Fruit fly (Drosophila melanogaster) whole organism, embryonic: ENCODE data around the gene Rpn9.

Source experiments
- B-H2 ChIP-seq: fragments of 200-800 bp; sonication (Bioruptor generic); optimal IDR thresholded peaks from 2 replicates; lab custom pipeline; 2018; ENCODE audit warnings: missing biosample characterization, mild to moderate bottlenecking, missing genetic modification characterization
- Bteb2 ChIP-seq: fragments of 200-800 bp; sonication (Bioruptor generic); optimal IDR thresholded peaks from 2 replicates; lab custom pipeline; 2016; ENCODE audit warnings: missing biosample characterization, missing genetic modification characterization
- CG11247 ChIP-seq: fragments of 200-800 bp; sonication (Bioruptor generic); IDR thresholded peaks from 2 replicates; pipeline ENCODE4 v1.3.6; 2022; ENCODE audit warnings: missing biosample characterization, missing genetic modification characterization
- CG12236 ChIP-seq: fragments of 200-800 bp; sonication (Bioruptor generic); optimal IDR thresholded peaks from 2 replicates; lab custom pipeline; 2016; ENCODE audit warnings: missing biosample characterization, missing genetic modification characterization
- CG12391 ChIP-seq: fragments of 200-800 bp; sonication (Bioruptor generic); optimal IDR thresholded peaks from 3 replicates; lab custom pipeline; 2018; ENCODE audit warnings: missing biosample characterization, mild to moderate bottlenecking, missing genetic modification characterization, moderate library complexity
- CG13287 ChIP-seq: fragments of 200-800 bp; sonication (Bioruptor generic); IDR thresholded peaks from 2 replicates; pipeline ENCODE4 v1.3.6; 2022; ENCODE audit warnings: missing biosample characterization, missing genetic modification characterization; ENCODE audit not compliant: partially characterized antibody
- CG14965 ChIP-seq: fragments of 200-800 bp; sonication (Bioruptor generic); optimal IDR thresholded peaks from 2 replicates; lab custom pipeline; 2016; ENCODE audit warnings: missing biosample characterization, missing genetic modification characterization, borderline replicate concordance
- CG17802 ChIP-seq: fragments of 200-800 bp; sonication (Bioruptor generic); optimal IDR thresholded peaks from 2 replicates; lab custom pipeline; 2018; ENCODE audit warnings: missing biosample characterization, mild to moderate bottlenecking, missing genetic modification characterization, moderate library complexity
- CG18476 ChIP-seq: fragments of 200-800 bp; sonication (Bioruptor generic); optimal IDR thresholded peaks from 2 replicates; lab custom pipeline; 2016; ENCODE audit warnings: missing biosample characterization, mild to moderate bottlenecking, missing genetic modification characterization
- CG2678 ChIP-seq: fragments of 200-800 bp; sonication (Bioruptor generic); optimal IDR thresholded peaks from 3 replicates; lab custom pipeline; 2019; ENCODE audit warnings: missing biosample characterization, mild to moderate bottlenecking, missing genetic modification characterization, moderate library complexity
- CG3163 ChIP-seq: fragments of 200-800 bp; sonication (Bioruptor generic); optimal IDR thresholded peaks from 3 replicates; lab custom pipeline; 2016; ENCODE audit warnings: missing biosample characterization, missing genetic modification characterization
- CG42726 ChIP-seq: fragments of 200-800 bp; sonication (Bioruptor generic); IDR thresholded peaks from 2 replicates; pipeline ENCODE4 v1.3.6; 2022; ENCODE audit warnings: missing biosample characterization, missing genetic modification characterization; ENCODE audit not compliant: partially characterized antibody
- CG5953 ChIP-seq: fragments of 200-800 bp; sonication (Bioruptor generic); IDR thresholded peaks from 2 replicates; pipeline ENCODE4 v1.3.6; 2022; ENCODE audit warnings: missing biosample characterization, missing genetic modification characterization
- CG6654 ChIP-seq: fragments of 200-800 bp; sonication (Bioruptor generic); optimal IDR thresholded peaks from 2 replicates; lab custom pipeline; 2017; ENCODE audit warnings: missing biosample characterization, mild to moderate bottlenecking, missing genetic modification characterization
- CG6765 ChIP-seq: fragments of 200-800 bp; sonication (Bioruptor generic); optimal IDR thresholded peaks from 3 replicates; lab custom pipeline; 2017; ENCODE audit warnings: missing biosample characterization, mild to moderate bottlenecking, missing genetic modification characterization
- CG6791 ChIP-seq: fragments of 200-800 bp; sonication (Bioruptor generic); IDR thresholded peaks from 3 replicates; pipeline ENCODE4 v1.3.6; 2022; ENCODE audit warnings: missing biosample characterization, missing genetic modification characterization; ENCODE audit not compliant: partially characterized antibody
- CG6813 ChIP-seq: fragments of 200-800 bp; sonication (Bioruptor generic); optimal IDR thresholded peaks from 2 replicates; lab custom pipeline; 2017; ENCODE audit warnings: missing biosample characterization, missing genetic modification characterization, mild to moderate bottlenecking, moderate library complexity, missing genetic modification reagents
- CG7987 ChIP-seq: fragments of 200-800 bp; sonication (Bioruptor generic); optimal IDR thresholded peaks from 2 replicates; lab custom pipeline; 2018; ENCODE audit warnings: missing biosample characterization, mild to moderate bottlenecking, missing genetic modification characterization, moderate library complexity
- CG8281 ChIP-seq: fragments of 200-800 bp; sonication (Bioruptor generic); optimal IDR thresholded peaks from 2 replicates; lab custom pipeline; 2018; ENCODE audit warnings: missing biosample characterization, mild to moderate bottlenecking, missing genetic modification characterization, moderate library complexity
- CG8478 ChIP-seq: fragments of >200 bp; optimal IDR thresholded peaks from 2 replicates; lab custom pipeline; 2018
- CG8765 ChIP-seq: fragments of 200-800 bp; sonication (Bioruptor generic); IDR thresholded peaks from 2 replicates; pipeline ENCODE4 v1.3.6; 2022; ENCODE audit warnings: missing biosample characterization, missing genetic modification characterization
- Camta ChIP-seq: fragments of 200-800 bp; sonication (Bioruptor generic); optimal IDR thresholded peaks from 2 replicates; lab custom pipeline; 2016; ENCODE audit warnings: missing biosample characterization, missing genetic modification characterization
- Dad ChIP-seq: fragments of 200-800 bp; sonication (Bioruptor generic); optimal IDR thresholded peaks from 3 replicates; lab custom pipeline; 2016; ENCODE audit warnings: missing biosample characterization, missing genetic modification characterization
- Deaf1 ChIP-seq: fragments of 200-800 bp; optimal IDR thresholded peaks from 3 replicates; lab custom pipeline; 2019; ENCODE audit warnings: missing biosample characterization, mild to moderate bottlenecking, missing genetic modification characterization, moderate library complexity
- ERR ChIP-seq: fragments of 200-800 bp; sonication (Bioruptor generic); optimal IDR thresholded peaks from 2 replicates; lab custom pipeline; 2016; ENCODE audit warnings: missing biosample characterization, missing genetic modification characterization
- H2.0 ChIP-seq: fragments of 200-800 bp; sonication (Bioruptor generic); IDR thresholded peaks from 2 replicates; pipeline ENCODE4 v1.3.6; 2022; ENCODE audit warnings: missing biosample characterization, missing genetic modification characterization
- Hmr ChIP-seq: fragments of 200-800 bp; sonication (Bioruptor generic); optimal IDR thresholded peaks from 3 replicates; lab custom pipeline; 2017; ENCODE audit warnings: mild to moderate bottlenecking, missing biosample characterization, missing genetic modification reagents, missing genetic modification characterization
- Kr ChIP-seq: fragments of 200-800 bp; sonication (Bioruptor generic); optimal IDR thresholded peaks from 2 replicates; lab custom pipeline; 2017; ENCODE audit warnings: missing biosample characterization, mild to moderate bottlenecking, missing genetic modification characterization
- MBD-R2 ChIP-seq: fragments of 200-800 bp; sonication (Bioruptor generic); IDR thresholded peaks from 2 replicates; pipeline ENCODE4 v1.3.6; 2022; ENCODE audit warnings: missing biosample characterization, missing genetic modification characterization
- MTF-1 ChIP-seq: fragments of 200-800 bp; sonication (Bioruptor generic); optimal IDR thresholded peaks from 2 replicates; lab custom pipeline; 2018; ENCODE audit warnings: missing biosample characterization, mild to moderate bottlenecking, missing genetic modification characterization, borderline replicate concordance
- Optix ChIP-seq: fragments of 200-800 bp; sonication (Bioruptor generic); IDR thresholded peaks from 3 replicates; pipeline ENCODE4 v1.3.6; 2022; ENCODE audit warnings: missing biosample characterization, missing genetic modification characterization
- Side ChIP-seq: fragments of 200-800 bp; sonication (Bioruptor generic); optimal IDR thresholded peaks from 2 replicates; lab custom pipeline; 2016; ENCODE audit warnings: missing biosample characterization, missing genetic modification characterization
- bcd ChIP-seq: fragments of 200-800 bp; sonication (Bioruptor generic); optimal IDR thresholded peaks from 2 replicates; lab custom pipeline; 2017; ENCODE audit warnings: missing biosample characterization, mild to moderate bottlenecking, missing genetic modification characterization
- dmrt11E ChIP-seq: fragments of 200-800 bp; sonication (Bioruptor generic); optimal IDR thresholded peaks from 3 replicates; lab custom pipeline; 2018; ENCODE audit warnings: missing biosample characterization, mild to moderate bottlenecking, missing genetic modification characterization, moderate library complexity
- emc ChIP-seq: fragments of 200-800 bp; sonication (Bioruptor generic); optimal IDR thresholded peaks from 2 replicates; lab custom pipeline; 2016; ENCODE audit warnings: missing biosample characterization, missing genetic modification characterization
- fd102C ChIP-seq: fragments of 200-800 bp; sonication (Bioruptor generic); optimal IDR thresholded peaks from 2 replicates; lab custom pipeline; 2018; ENCODE audit warnings: missing biosample characterization, mild to moderate bottlenecking, missing genetic modification characterization, moderate library complexity
- fd3F ChIP-seq: fragments of 200-800 bp; sonication (Bioruptor generic); optimal IDR thresholded peaks from 2 replicates; lab custom pipeline; 2018; ENCODE audit warnings: missing biosample characterization, mild to moderate bottlenecking, missing genetic modification characterization, moderate library complexity
- h ChIP-seq: fragments of >200 bp; optimal IDR thresholded peaks from 2 replicates; lab custom pipeline; 2017
- ind ChIP-seq: fragments of 200-800 bp; sonication (Bioruptor generic); optimal IDR thresholded peaks from 3 replicates; lab custom pipeline; 2016; ENCODE audit warnings: missing biosample characterization, missing genetic modification characterization
- kay ChIP-seq: fragments of 200-800 bp; sonication (Bioruptor generic); optimal IDR thresholded peaks from 2 replicates; lab custom pipeline; 2016; ENCODE audit warnings: missing biosample characterization, missing genetic modification characterization
- knrl ChIP-seq: fragments of 200-800 bp; sonication (Bioruptor generic); IDR thresholded peaks from 3 replicates; pipeline ENCODE4 v1.3.6; 2022; ENCODE audit warnings: missing biosample characterization, missing genetic modification characterization; ENCODE audit not compliant: partially characterized antibody
- odd ChIP-seq: fragments of 200-800 bp; sonication (Bioruptor generic); optimal IDR thresholded peaks from 2 replicates; lab custom pipeline; 2017; ENCODE audit warnings: missing biosample characterization, mild to moderate bottlenecking, missing genetic modification characterization
- rib ChIP-seq: fragments of 200-800 bp; sonication (Bioruptor generic); IDR thresholded peaks from 2 replicates; pipeline ENCODE4 v1.3.6; 2022; ENCODE audit warnings: missing biosample characterization, missing genetic modification characterization
- sqz ChIP-seq: fragments of 200-800 bp; sonication (Bioruptor generic); optimal IDR thresholded peaks from 3 replicates; lab custom pipeline; 2018; ENCODE audit warnings: missing biosample characterization, mild to moderate bottlenecking, missing genetic modification characterization
- tio ChIP-seq: fragments of 200-800 bp; sonication (Bioruptor generic); optimal IDR thresholded peaks from 2 replicates; lab custom pipeline; 2017; ENCODE audit warnings: missing biosample characterization, missing genetic modification characterization, inconsistent platforms
- toy ChIP-seq: fragments of 200-800 bp; sonication (Bioruptor generic); IDR thresholded peaks from 2 replicates; pipeline ENCODE4 v1.3.6; 2022; ENCODE audit warnings: missing biosample characterization, missing genetic modification characterization
- trem ChIP-seq: fragments of 200-800 bp; optimal IDR thresholded peaks from 3 replicates; lab custom pipeline; 2019; ENCODE audit warnings: missing biosample characterization, mild to moderate bottlenecking, missing genetic modification characterization, moderate library complexity
- tup ChIP-seq: fragments of 200-800 bp; sonication (Bioruptor generic); optimal IDR thresholded peaks from 2 replicates; lab custom pipeline; 2016; ENCODE audit warnings: missing biosample characterization, mild to moderate bottlenecking, missing genetic modification characterization, moderate library complexity

Gene Rpn9

dm6 chr3R:23782456-23783402 lies 49.5 kb upstream of the Rpn9 start (continued):
- TF ChIP-seq knrl (GFP tag; lab: Robert Waterston, UW) (no peak), Bteb2 (GFP tag; lab: Kevin White, UChicago) (peak; percentile 32), Optix (GFP tag; lab: Robert Waterston, UW) (peak; percentile 86), fd102C (peak; percentile 88), Deaf1 (peak; percentile 56), CG11247 (GFP tag; lab: Robert Waterston, UW) (peak; percentile 63), CG2678 (tag; lab: Kevin White, UChicago) (peak; percentile 86), CG14965 (GFP tag; lab: Kevin White, UChicago) (peak; percentile 38), odd (peak; percentile 88), CG8281 (tag; lab: Kevin White, UChicago) (peak; percentile 62), CG13287 (no peak), dmrt11E (peak; percentile 98), CG18476 (GFP tag; lab: Kevin White, UChicago) (peak; percentile 87), H2.0 (GFP tag; lab: Robert Waterston, UW) (peak; percentile 85), B-H2 (GFP tag; lab: Kevin White, UChicago) (peak; percentile 52), kay (peak; percentile 72), CG17802 (tag; lab: Kevin White, UChicago) (peak; percentile 77), Hmr (GFP tag; lab: Kevin White, UChicago) (peak; percentile 71), ERR (no peak), CG7987 (peak; percentile 88), CG42726 (GFP tag; lab: Robert Waterston, UW) (no peak), Dad (GFP tag; lab: Kevin White, UChicago) (peak; percentile 36), tup (GFP tag; lab: Kevin White, UChicago) (peak; percentile 30), CG12391 (tag; lab: Kevin White, UChicago) (peak; percentile 94), emc (peak; percentile 8), MBD-R2 (GFP tag; lab: Robert Waterston, UW) (peak; percentile 32; the same call in 1 of the 2 replicates), CG6765 (GFP tag; lab: Kevin White, UChicago) (peak; percentile 78), Camta (GFP tag; lab: Kevin White, UChicago) (peak; percentile 85), ind (GFP tag; lab: Kevin White, UChicago) (peak; percentile 80), CG6791 (GFP tag; lab: Robert Waterston, UW) (no peak; the same call in 2 of the 3 replicates), CG3163 (GFP tag; lab: Kevin White, UChicago) (peak; percentile 37), fd3F (GFP tag; lab: Kevin White, UChicago) (peak; percentile 17), CG8478 (lab: Kevin White, UChicago) (no peak), CG6813 (GFP tag; lab: Kevin White, UChicago) (peak; percentile 82), CG6654 (peak; percentile 65), h (no peak), tio (peak; percentile 85), toy (GFP tag; lab: Robert Waterston, UW) (no peak), CG12236 (GFP tag; lab: Kevin White, UChicago) (peak; percentile 77), sqz (GFP tag; lab: Kevin White, UChicago) (peak; percentile 91), CG5953 (peak; percentile 71), trem (peak; percentile 94), rib (GFP tag; lab: Robert Waterston, UW) (peak; percentile 83), CG8765 (peak; percentile 86), Side (GFP tag; lab: Kevin White, UChicago) (peak; percentile 55), MTF-1 (peak; percentile 77), Kr (GFP tag; lab: Kevin White, UChicago) (peak; percentile 86), bcd (GFP tag; lab: Kevin White, UChicago) (peak; percentile 85)
